Worm (Caenorhabditis elegans): ENCODE results near the gene acs-15.

- TF ChIP-seq lin-39 (tag; optimal IDR thresholded peaks at IDR 0.05) (no peak), jun-1 (tag; optimal IDR thresholded peaks at IDR 0.05) (no peak)
These were observed 31.2 kb upstream of the acs-15 start, which contains the start of gene T07D3.2 for ce11 chrII:901632-902031.

Measured in whole organism, L3 larva.